Worm (Caenorhabditis elegans) whole organism, L3 larva: Measurements from ENCODE around the gene mgl-3.
"Not testable (repeated sequence)": the region's sequence is repeated elsewhere in the genome, so short reads cannot be mapped to it uniquely, and the experiment has no call there.

Source experiments
- ZK546.5 ChIP-seq: sonication (generic microtip); optimal IDR thresholded peaks from 2 replicates; lab custom pipeline; 2017; ENCODE audit warnings: missing biosample characterization, missing genetic modification characterization
- ceh-28 ChIP-seq: fragments of 150-350 bp; optimal IDR thresholded peaks from 2 replicates; lab custom pipeline; 2014; ENCODE audit warnings: missing biosample characterization, missing genetic modification reagents, missing genetic modification characterization
- ceh-82 ChIP-seq: fragments of 150-350 bp; optimal IDR thresholded peaks from 2 replicates; lab custom pipeline; 2014; ENCODE audit warnings: missing biosample characterization, missing genetic modification characterization
- daf-12 ChIP-seq: fragments of 150-350 bp; optimal IDR thresholded peaks from 2 replicates; lab custom pipeline; 2014; ENCODE audit warnings: missing biosample characterization, missing genetic modification reagents, missing genetic modification characterization
- egl-27 ChIP-seq: sonication (generic microtip); optimal IDR thresholded peaks from 4 replicates; lab custom pipeline; 2017; ENCODE audit warnings: missing biosample characterization, missing genetic modification reagents, missing genetic modification characterization
- egl-5 ChIP-seq: fragments of 150-350 bp; optimal IDR thresholded peaks from 2 replicates; lab custom pipeline; 2017; ENCODE audit warnings: missing biosample characterization, missing genetic modification reagents, missing genetic modification characterization, inconsistent platforms
- elt-1 ChIP-seq: fragments of 150-350 bp; optimal IDR thresholded peaks from 2 replicates; lab custom pipeline; 2014; ENCODE audit warnings: missing biosample characterization, missing genetic modification characterization
- elt-2 ChIP-seq: sonication (generic microtip); optimal IDR thresholded peaks from 2 replicates; lab custom pipeline; 2016; ENCODE audit warnings: missing genetic modification reagents, mild to moderate bottlenecking, missing genetic modification characterization, missing compliant biosample characterization
- elt-3 ChIP-seq, 3 experiments: fragments of 150-350 bp in 1 of 3; sonication (generic microtip) in 2 of 3; optimal IDR thresholded peaks; 2 replicates in 2 of 3; 4 replicates in 1 of 3; lab custom pipeline; 2014 to 2017; ENCODE audit warnings: missing biosample characterization in 3 of 3, missing genetic modification characterization in 3 of 3
- fkh-10 ChIP-seq: sonication (generic microtip); optimal IDR thresholded peaks from 2 replicates; lab custom pipeline; 2017; ENCODE audit warnings: missing biosample characterization, missing genetic modification reagents, missing genetic modification characterization
- fkh-2 ChIP-seq: fragments of 150-350 bp; optimal IDR thresholded peaks from 2 replicates; lab custom pipeline; 2014; ENCODE audit warnings: missing biosample characterization, missing genetic modification reagents, missing genetic modification characterization
- fos-1 ChIP-seq: fragments of 150-350 bp; optimal IDR thresholded peaks from 2 replicates; lab custom pipeline; 2014; ENCODE audit warnings: missing biosample characterization, missing genetic modification characterization
- hmg-11 ChIP-seq: sonication (generic microtip); optimal IDR thresholded peaks from 2 replicates; lab custom pipeline; 2016; ENCODE audit warnings: missing genetic modification characterization, missing compliant biosample characterization
- jun-1 ChIP-seq: fragments of 150-350 bp; optimal IDR thresholded peaks from 2 replicates; lab custom pipeline; 2014; ENCODE audit warnings: missing biosample characterization, missing genetic modification reagents, missing genetic modification characterization
- lin-15B ChIP-seq: fragments of 150-350 bp; optimal IDR thresholded peaks from 2 replicates; lab custom pipeline; 2014; ENCODE audit warnings: missing biosample characterization, missing genetic modification characterization
- lin-39 ChIP-seq: fragments of 150-350 bp; optimal IDR thresholded peaks from 2 replicates; lab custom pipeline; 2018; ENCODE audit warnings: missing biosample characterization, missing genetic modification reagents, missing genetic modification characterization
- mdl-1 ChIP-seq: fragments of 150-350 bp; optimal IDR thresholded peaks from 2 replicates; lab custom pipeline; 2014; ENCODE audit warnings: missing biosample characterization, missing genetic modification characterization
- mml-1 ChIP-seq: fragments of 150-350 bp; sonication (generic microtip); optimal IDR thresholded peaks from 3 replicates; lab custom pipeline; 2014; ENCODE audit warnings: missing biosample characterization, missing genetic modification characterization
- nfya-1 ChIP-seq: sonication (generic microtip); optimal IDR thresholded peaks from 2 replicates; lab custom pipeline; 2017; ENCODE audit warnings: missing genetic modification characterization, mild to moderate bottlenecking, missing compliant biosample characterization, antibody characterized with exemption, moderate library complexity; ENCODE audit not compliant: insufficient read depth
- nhr-11 ChIP-seq: fragments of 150-350 bp; optimal IDR thresholded peaks from 2 replicates; lab custom pipeline; 2014; ENCODE audit warnings: missing biosample characterization, missing genetic modification characterization
- nhr-12 ChIP-seq: fragments of 150-350 bp; optimal IDR thresholded peaks from 2 replicates; lab custom pipeline; 2014; ENCODE audit warnings: missing biosample characterization, missing genetic modification characterization
- nhr-237 ChIP-seq: fragments of 150-350 bp; optimal IDR thresholded peaks from 2 replicates; lab custom pipeline; 2014; ENCODE audit warnings: missing biosample characterization, missing genetic modification characterization
- nhr-25 ChIP-seq: sonication (generic microtip); optimal IDR thresholded peaks from 2 replicates; lab custom pipeline; 2017; ENCODE audit warnings: missing biosample characterization, missing genetic modification characterization
- nhr-28 ChIP-seq: fragments of 150-350 bp; optimal IDR thresholded peaks from 2 replicates; lab custom pipeline; 2014; ENCODE audit warnings: missing biosample characterization, missing genetic modification characterization
- nhr-67 ChIP-seq: fragments of 150-350 bp; optimal IDR thresholded peaks from 2 replicates; lab custom pipeline; 2014; ENCODE audit warnings: missing biosample characterization, missing genetic modification characterization
- nhr-76 ChIP-seq: fragments of 150-350 bp; sonication (generic microtip); optimal IDR thresholded peaks from 5 replicates; lab custom pipeline; 2014; ENCODE audit warnings: missing biosample characterization, missing genetic modification characterization
- pha-4 ChIP-seq: fragments of 150-350 bp; optimal IDR thresholded peaks from 2 replicates; lab custom pipeline; 2014; ENCODE audit warnings: missing biosample characterization, missing genetic modification reagents, missing genetic modification characterization
- pqm-1 ChIP-seq: fragments of 150-350 bp; optimal IDR thresholded peaks from 2 replicates; lab custom pipeline; 2017; ENCODE audit warnings: missing biosample characterization, missing genetic modification characterization, inconsistent platforms
- sea-2 ChIP-seq: fragments of 150-350 bp; sonication (generic microtip); optimal IDR thresholded peaks from 4 replicates; lab custom pipeline; 2014; ENCODE audit warnings: missing biosample characterization, missing genetic modification reagents, missing genetic modification characterization
- snpc-4 ChIP-seq: fragments of 150-350 bp; optimal IDR thresholded peaks from 2 replicates; lab custom pipeline; 2014; ENCODE audit warnings: missing biosample characterization, missing genetic modification characterization
- tbx-2 ChIP-seq: sonication (generic microtip); optimal IDR thresholded peaks from 2 replicates; lab custom pipeline; 2016; ENCODE audit warnings: mild to moderate bottlenecking, missing genetic modification characterization, missing compliant biosample characterization
- unc-39 ChIP-seq: sonication (generic microtip); optimal IDR thresholded peaks from 4 replicates; lab custom pipeline; 2017; ENCODE audit warnings: missing biosample characterization, missing genetic modification characterization
- unc-62 ChIP-seq: fragments of 150-350 bp; sonication (generic microtip); optimal IDR thresholded peaks from 4 replicates; lab custom pipeline; 2014; ENCODE audit warnings: missing biosample characterization, missing genetic modification reagents, missing genetic modification characterization
- zag-1 ChIP-seq: fragments of 150-350 bp; optimal IDR thresholded peaks from 2 replicates; lab custom pipeline; 2014; ENCODE audit warnings: missing biosample characterization, missing genetic modification characterization
- ztf-4 ChIP-seq: fragments of 150-350 bp; optimal IDR thresholded peaks from 2 replicates; lab custom pipeline; 2014; ENCODE audit warnings: missing biosample characterization, missing genetic modification characterization

Gene mgl-3

DNA sequence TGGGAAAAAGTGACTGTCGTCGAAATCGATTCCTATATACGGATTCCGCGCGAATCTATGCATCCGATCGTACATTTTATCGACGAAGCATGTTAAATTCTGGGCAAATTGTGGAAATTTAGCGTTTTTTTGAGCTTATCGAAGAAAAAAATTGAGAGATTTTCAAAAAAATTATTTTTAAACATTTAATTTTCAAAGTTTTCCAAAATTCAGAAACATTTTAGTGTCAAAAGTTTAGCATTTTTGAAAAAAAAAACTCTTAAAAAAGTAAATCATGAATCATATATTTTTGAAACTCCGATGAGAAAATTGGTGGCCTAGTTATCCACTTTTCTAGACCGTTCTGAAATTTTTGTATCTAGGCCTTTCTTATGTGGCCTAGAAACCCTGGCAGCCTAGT is 52.2 kb downstream of the mgl-3 start, which contains the start of gene B0273.115:
TSS of gene B0273.115 (minus strand) at position 101 of the 400 bp plus-strand sequence.
- not testable (repeated sequence) for TF ChIP-seq sea-2 (GFP tag; lab: Kevin White, UChicago); elt-1; egl-27 (tag; lab: Kevin White, UChicago)

- TF ChIP-seq lin-15B (tag; lab: Kevin White, UChicago) (no peak), hmg-11 (tag; lab: Kevin White, UChicago) (no peak), mdl-1 (no peak), pqm-1 (tag; lab: Kevin White, UChicago) (no peak), egl-27 (tag; lab: Kevin White, UChicago) (no peak), pha-4 (no peak), elt-1 (no peak), fos-1 (no peak), nhr-12 (tag; lab: Kevin White, UChicago) (no peak), daf-12 (tag; lab: Kevin White, UChicago) (no peak)
Observed at ce11 chrIV:5492196-5492595, 53.4 kb downstream of the mgl-3 start.

DNA sequence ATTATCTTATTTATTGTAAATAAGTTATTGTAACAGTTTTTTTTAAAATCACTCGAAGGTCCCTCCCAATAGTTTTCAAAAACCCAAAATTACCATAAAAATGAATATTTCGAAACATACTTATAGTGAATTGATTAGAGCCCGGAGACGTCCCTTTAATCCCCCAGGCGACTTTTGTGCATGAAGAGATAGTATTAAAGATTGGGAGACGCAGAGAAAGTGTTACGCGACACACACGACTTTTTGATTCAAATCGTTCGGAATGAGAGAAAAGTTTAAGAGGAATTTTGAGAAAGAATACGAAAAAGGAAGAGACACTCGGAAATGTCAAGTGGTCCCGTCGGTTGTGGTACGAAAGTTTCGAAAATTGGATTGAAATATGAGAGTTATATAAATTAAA is 54.3 kb downstream of the mgl-3 start:
- TF ChIP-seq ZK546.5 (tag; lab: Kevin White, UChicago) (no peak), mml-1 (tag; lab: Kevin White, UChicago) (no peak), ztf-4 (no peak), fos-1 (no peak), nhr-67 (tag; lab: Kevin White, UChicago) (no peak), fkh-2 (tag; lab: Kevin White, UChicago) (no peak), daf-12 (tag; lab: Kevin White, UChicago) (no peak), nhr-237 (no peak), hmg-11 (tag; lab: Kevin White, UChicago) (no peak), elt-3 (tag; optimal IDR thresholded peaks at IDR 0.05; lab: Kevin White, UChicago) (no peak), nhr-11 (tag; lab: Kevin White, UChicago) (no peak), elt-1 (no peak), ceh-28 (tag; lab: Kevin White, UChicago) (no peak), nfya-1 (tag; lab: Kevin White, UChicago) (no peak), lin-39 (tag; lab: Kevin White, UChicago) (no peak), elt-2 (no peak), nhr-28 (tag; lab: Kevin White, UChicago) (no peak)

- TF ChIP-seq unc-62 (GFP tag; lab: Kevin White, UChicago) (no peak), ZK546.5 (tag; lab: Kevin White, UChicago) (no peak), hmg-11 (tag; lab: Kevin White, UChicago) (no peak), nhr-25 (tag; lab: Kevin White, UChicago) (no peak), tbx-2 (tag; lab: Kevin White, UChicago) (no peak), fkh-10 (GFP tag; lab: Kevin White, UChicago) (no peak), jun-1 (tag; lab: Kevin White, UChicago) (no peak), zag-1 (tag; lab: Kevin White, UChicago) (no peak), snpc-4 (tag; lab: Kevin White, UChicago) (no peak)
Observed at ce11 chrIV:5493692-5494091, 54.9 kb downstream of the mgl-3 start, which contains the start of gene B0273.1. TSS of gene B0273.1 (plus strand) at chrIV:5493992.

- TF ChIP-seq pha-4: no peak
- no peak for TF ChIP-seq mdl-1
- no peak for TF ChIP-seq egl-27 (tag; lab: Kevin White, UChicago)
- no peak for TF ChIP-seq hmg-11 (tag; lab: Kevin White, UChicago)
- TF ChIP-seq egl-5 (tag; lab: Kevin White, UChicago): no peak
- no peak for TF ChIP-seq ceh-82
- no peak for TF ChIP-seq sea-2 (GFP tag; lab: Kevin White, UChicago)
- no peak for TF ChIP-seq nhr-76 (tag; lab: Kevin White, UChicago)
- no peak for TF ChIP-seq nhr-28 (tag; lab: Kevin White, UChicago)
- TF ChIP-seq fos-1: no peak
- TF ChIP-seq unc-39 (tag; lab: Kevin White, UChicago): no peak
- TF ChIP-seq elt-2: no peak
Observed at ce11 chrIV:5494099-5494498, 55.3 kb downstream of the mgl-3 start.
